Worm (Caenorhabditis elegans) whole organism, early embryonic: Measurements from ENCODE around the gene Y67H2A.7.

Experiments used
- B0310.2 ChIP-seq: sonication (generic microtip); optimal IDR thresholded peaks from 2 replicates; lab custom pipeline; 2016; ENCODE audit warnings: mild to moderate bottlenecking, missing genetic modification characterization, missing compliant biosample characterization
- F13C5.2 ChIP-seq: sonication (generic microtip); optimal IDR thresholded peaks from 2 replicates; lab custom pipeline; 2017; ENCODE audit warnings: mild to moderate bottlenecking, missing genetic modification characterization, inconsistent platforms, missing compliant biosample characterization
- aly-1 ChIP-seq: sonication (generic microtip); optimal IDR thresholded peaks from 2 replicates; lab custom pipeline; 2016; ENCODE audit warnings: missing genetic modification characterization, missing compliant biosample characterization
- ama-1 ChIP-seq: fragments of 150-350 bp; optimal IDR thresholded peaks from 2 replicates; lab custom pipeline; 2014
- ceh-13 ChIP-seq: fragments of 200-800 bp; sonication (Bioruptor generic); optimal IDR thresholded peaks from 2 replicates; lab custom pipeline; 2018; ENCODE audit warnings: mild to moderate bottlenecking, missing genetic modification characterization, missing compliant biosample characterization
- ceh-36 ChIP-seq: sonication (generic microtip); optimal IDR thresholded peaks from 2 replicates; lab custom pipeline; 2016; ENCODE audit warnings: missing genetic modification characterization, inconsistent platforms, missing compliant biosample characterization
- ets-7 ChIP-seq: sonication (generic microtip); optimal IDR thresholded peaks from 2 replicates; lab custom pipeline; 2016; ENCODE audit warnings: missing genotype, missing genetic modification characterization, missing compliant biosample characterization
- flt-1 ChIP-seq: fragments of 200-800 bp; sonication (Bioruptor generic); IDR thresholded peaks from 2 replicates; pipeline ENCODE4 v1.3.6; 2022; ENCODE audit warnings: missing genetic modification characterization, missing compliant biosample characterization
- hmbx-1 ChIP-seq: sonication (generic microtip); optimal IDR thresholded peaks from 2 replicates; lab custom pipeline; 2016; ENCODE audit warnings: mild to moderate bottlenecking, missing genetic modification characterization, missing compliant biosample characterization
- hmg-4 ChIP-seq: fragments of 200-800 bp; sonication (Bioruptor generic); optimal IDR thresholded peaks from 2 replicates; lab custom pipeline; 2018; ENCODE audit warnings: mild to moderate bottlenecking, missing genetic modification characterization, missing compliant biosample characterization
- hnd-1 ChIP-seq: sonication (generic microtip); optimal IDR thresholded peaks from 2 replicates; lab custom pipeline; 2016; ENCODE audit warnings: missing genetic modification characterization, missing compliant biosample characterization
- pes-1 ChIP-seq: fragments of 200-800 bp; sonication (Bioruptor generic); IDR thresholded peaks from 2 replicates; pipeline ENCODE4 v1.3.6; 2022; ENCODE audit warnings: missing genetic modification reagents, missing genetic modification characterization, missing compliant biosample characterization
- scrt-1 ChIP-seq: fragments of 200-800 bp; sonication (Bioruptor generic); IDR thresholded peaks from 2 replicates; pipeline ENCODE4 v1.3.6; 2022; ENCODE audit warnings: missing genetic modification characterization, missing compliant biosample characterization
- sea-1 ChIP-seq: fragments of 200-800 bp; sonication (Bioruptor generic); conservative IDR thresholded peaks from 2 replicates; pipeline ENCODE4 v1.3.6; 2022; ENCODE audit warnings: missing genetic modification characterization, missing compliant biosample characterization
- tbx-11 ChIP-seq: fragments of 200-800 bp; sonication (Bioruptor generic); IDR thresholded peaks from 2 replicates; pipeline ENCODE4 v1.3.6; 2022; ENCODE audit warnings: missing genetic modification characterization, missing compliant biosample characterization
- tbx-37 ChIP-seq: fragments of 200-800 bp; sonication (Bioruptor generic); conservative IDR thresholded peaks from 2 replicates; pipeline ENCODE4 v1.3.6; 2022; ENCODE audit warnings: missing genetic modification reagents, missing genetic modification characterization, missing compliant biosample characterization
- tra-4 ChIP-seq: sonication (generic microtip); optimal IDR thresholded peaks from 2 replicates; lab custom pipeline; 2017; ENCODE audit warnings: missing genetic modification characterization, missing compliant biosample characterization

Gene Y67H2A.7

ce11 chrIV:13323823-13324359 lies 20.3 kb downstream of the Y67H2A.7 start, which contains the start of gene fat-2:
Gene fat-2 (plus strand): TSS chrIV:13323873.
- TF ChIP-seq ets-7 (tag; lab: Kevin White, UChicago) (no peak), ama-1 (no peak), hmg-4 (GFP tag; lab: Kevin White, UChicago) (no peak), scrt-1 (GFP tag; lab: Robert Waterston, UW) (no peak), B0310.2 (no peak), ceh-36 (tag; lab: Kevin White, UChicago) (no peak), flt-1 (no peak), hmbx-1 (tag; lab: Kevin White, UChicago) (no peak), tbx-11 (GFP tag; lab: Robert Waterston, UW) (no peak), hnd-1 (tag; lab: Kevin White, UChicago) (no peak), tbx-37 (GFP tag; lab: Robert Waterston, UW) (no peak), aly-1 (tag; lab: Kevin White, UChicago) (no peak), pes-1 (GFP tag; lab: Robert Waterston, UW) (no peak), sea-1 (GFP tag; lab: Robert Waterston, UW) (no peak), tra-4 (tag; lab: Kevin White, UChicago) (no peak), F13C5.2 (tag; lab: Kevin White, UChicago) (no peak), ceh-13 (GFP tag; lab: Kevin White, UChicago) (no peak)

- TF ChIP-seq ceh-36 (tag; lab: Kevin White, UChicago) (no peak), hmg-4 (GFP tag; lab: Kevin White, UChicago) (no peak), flt-1 (no peak), tbx-11 (GFP tag; lab: Robert Waterston, UW) (no peak), ama-1 (no peak), hmbx-1 (tag; lab: Kevin White, UChicago) (no peak), tbx-37 (GFP tag; lab: Robert Waterston, UW) (no peak), ets-7 (tag; lab: Kevin White, UChicago) (no peak), sea-1 (GFP tag; lab: Robert Waterston, UW) (no peak), F13C5.2 (tag; lab: Kevin White, UChicago) (no peak), aly-1 (tag; lab: Kevin White, UChicago) (no peak), ceh-13 (GFP tag; lab: Kevin White, UChicago) (no peak), hnd-1 (tag; lab: Kevin White, UChicago) (no peak), B0310.2 (no peak), pes-1 (GFP tag; lab: Robert Waterston, UW) (no peak)
These were observed 23.5 kb downstream of the Y67H2A.7 start for ce11 chrIV:13327064-13327463.

- no peak for TF ChIP-seq sea-1 (GFP tag; lab: Robert Waterston, UW)
- no peak for TF ChIP-seq ceh-13 (GFP tag; lab: Kevin White, UChicago)
- TF ChIP-seq F13C5.2 (tag; lab: Kevin White, UChicago) = no peak
- no peak for TF ChIP-seq B0310.2
- TF ChIP-seq pes-1 (GFP tag; lab: Robert Waterston, UW) = no peak
- no peak for TF ChIP-seq ets-7 (tag; lab: Kevin White, UChicago)
- no peak for TF ChIP-seq tra-4 (tag; lab: Kevin White, UChicago)
- TF ChIP-seq hmbx-1 (tag; lab: Kevin White, UChicago) = no peak
- TF ChIP-seq hnd-1 (tag; lab: Kevin White, UChicago) = no peak
- no peak for TF ChIP-seq ceh-36 (tag; lab: Kevin White, UChicago)
- TF ChIP-seq scrt-1 (GFP tag; lab: Robert Waterston, UW) = no peak
- no peak for TF ChIP-seq hmg-4 (GFP tag; lab: Kevin White, UChicago)
These were observed 24.5 kb downstream of the Y67H2A.7 start, which contains the start of gene far-6 for ce11 chrIV:13328059-13328458. Gene far-6 (plus strand): TSS chrIV:13328359.

ce11 chrIV:13330547-13330946 lies 27.0 kb downstream of the Y67H2A.7 start:
- TF ChIP-seq tbx-11 (GFP tag; lab: Robert Waterston, UW) (no peak), flt-1 (no peak), scrt-1 (GFP tag; lab: Robert Waterston, UW) (no peak), pes-1 (GFP tag; lab: Robert Waterston, UW) (no peak), sea-1 (GFP tag; lab: Robert Waterston, UW) (no peak), aly-1 (tag; lab: Kevin White, UChicago) (no peak), ceh-36 (tag; lab: Kevin White, UChicago) (no peak), tra-4 (tag; lab: Kevin White, UChicago) (no peak), hmbx-1 (tag; lab: Kevin White, UChicago) (no peak)

- no peak for TF ChIP-seq tra-4 (tag; lab: Kevin White, UChicago)
- TF ChIP-seq hmbx-1 (tag; lab: Kevin White, UChicago) = no peak
- TF ChIP-seq flt-1 = no peak
These were observed 27.7 kb downstream of the Y67H2A.7 start, which contains the start of gene pqn-74 for ce11 chrIV:13331285-13331684. Gene pqn-74 (minus strand): TSS chrIV:13331406.

ce11 chrIV:13334287-13334686 lies 30.7 kb downstream of the Y67H2A.7 start:
- TF ChIP-seq B0310.2 = no peak
- TF ChIP-seq tbx-37 (GFP tag; lab: Robert Waterston, UW) = no peak
- no peak for TF ChIP-seq aly-1 (tag; lab: Kevin White, UChicago)
- no peak for TF ChIP-seq hmg-4 (GFP tag; lab: Kevin White, UChicago)
- no peak for TF ChIP-seq ceh-36 (tag; lab: Kevin White, UChicago)
- no peak for TF ChIP-seq tra-4 (tag; lab: Kevin White, UChicago)
- no peak for TF ChIP-seq hmbx-1 (tag; lab: Kevin White, UChicago)

ce11 chrIV:13342555-13342954 lies 39.0 kb downstream of the Y67H2A.7 start, which contains the start of gene W02A2.5:
Gene W02A2.5 (plus strand): TSS chrIV:13342855.
- TF ChIP-seq tra-4 (tag; lab: Kevin White, UChicago) (no peak), hnd-1 (tag; lab: Kevin White, UChicago) (no peak), scrt-1 (GFP tag; lab: Robert Waterston, UW) (no peak), hmbx-1 (tag; lab: Kevin White, UChicago) (no peak), B0310.2 (no peak), pes-1 (GFP tag; lab: Robert Waterston, UW) (no peak), sea-1 (GFP tag; lab: Robert Waterston, UW) (no peak)
